Fruit fly (Drosophila melanogaster): ENCODE data around the gene SNRPG.

dm6 chrX:16624519-16624918 is 15.7 kb downstream of the SNRPG start:
- TF ChIP-seq Crg-1 (GFP tag; optimal IDR thresholded peaks at IDR 0.05) (no peak), kay (GFP tag; ENCODE audit: borderline replicate concordance) (no peak), CG11617 (GFP tag; optimal IDR thresholded peaks at IDR 0.05) (no peak), Clk (GFP tag; optimal IDR thresholded peaks at IDR 0.05) (no peak), CG33017 (tag; optimal IDR thresholded peaks at IDR 0.05) (no peak), CG14711 (tag; optimal IDR thresholded peaks at IDR 0.05) (no peak), CG12768 (GFP tag; optimal IDR thresholded peaks at IDR 0.05) (no peak), CG7045 (GFP tag; optimal IDR thresholded peaks at IDR 0.05) (no peak), cic (GFP tag; optimal IDR thresholded peaks at IDR 0.05) (no peak), bab1 (GFP tag; optimal IDR thresholded peaks at IDR 0.05) (no peak)

Measured in whole organism, adult.